Fruit fly (Drosophila melanogaster) whole organism, wandering third instar larva: ENCODE results near the gene Rift.

ENCODE experiments used
- Abd-B ChIP-seq: fragments of >200 bp; optimal IDR thresholded peaks from 2 replicates; lab custom pipeline; 2017; ENCODE audit warnings: missing biosample characterization, missing genetic modification characterization
- CG32264 ChIP-seq: fragments of 200-800 bp; sonication (Bioruptor generic); optimal IDR thresholded peaks from 2 replicates; lab custom pipeline; 2016; ENCODE audit warnings: missing biosample characterization, missing genetic modification characterization
- CG9705 ChIP-seq: fragments of 200-800 bp; sonication (Bioruptor generic); optimal IDR thresholded peaks from 2 replicates; lab custom pipeline; 2018; ENCODE audit warnings: missing biosample characterization, mild to moderate bottlenecking, missing genetic modification characterization
- CrebA ChIP-seq: fragments of 200-800 bp; sonication (Bioruptor generic); optimal IDR thresholded peaks from 2 replicates; lab custom pipeline; 2016; ENCODE audit warnings: missing biosample characterization, mild to moderate bottlenecking, missing genetic modification characterization, borderline replicate concordance
- Dfd ChIP-seq: fragments of >200 bp; optimal IDR thresholded peaks from 2 replicates; lab custom pipeline; 2017; ENCODE audit warnings: missing biosample characterization, missing genetic modification characterization
- Dif ChIP-seq: fragments of 200-275, 200-300 bp; sonication (Bioruptor generic); optimal IDR thresholded peaks from 2 replicates; lab custom pipeline; 2018; ENCODE audit warnings: missing biosample characterization, missing genetic modification characterization; ENCODE audit not compliant: partially characterized antibody
- GATAd ChIP-seq: sonication (Bioruptor generic); optimal IDR thresholded peaks from 2 replicates; lab custom pipeline; 2016; ENCODE audit warnings: missing biosample characterization, missing genetic modification characterization
- HLH106 ChIP-seq: fragments of 200-800 bp; optimal IDR thresholded peaks from 3 replicates; lab custom pipeline; 2019; ENCODE audit warnings: missing biosample characterization, mild to moderate bottlenecking, missing genetic modification characterization, moderate library complexity
- Hnf4 ChIP-seq: fragments of 200-800 bp; sonication (Bioruptor generic); optimal IDR thresholded peaks from 2 replicates; lab custom pipeline; 2016; ENCODE audit warnings: missing biosample characterization, mild to moderate bottlenecking, missing genetic modification characterization
- Hr78 ChIP-seq: fragments of >200 bp; optimal IDR thresholded peaks from 2 replicates; lab custom pipeline; 2017; ENCODE audit warnings: missing biosample characterization, missing genetic modification characterization
- Hr83 ChIP-seq: fragments of 200-300 bp; sonication (Bioruptor generic); optimal IDR thresholded peaks from 2 replicates; lab custom pipeline; 2016; ENCODE audit warnings: missing biosample characterization, mild to moderate bottlenecking, missing genetic modification characterization, moderate library complexity; ENCODE audit not compliant: poor library complexity, severe bottlenecking
- Jra ChIP-seq: sonication (Bioruptor generic); optimal IDR thresholded peaks from 2 replicates; lab custom pipeline; 2016; ENCODE audit warnings: missing biosample characterization, missing genetic modification characterization
- Mio ChIP-seq: sonication (Bioruptor generic); optimal IDR thresholded peaks from 2 replicates; lab custom pipeline; 2016; ENCODE audit warnings: missing biosample characterization, missing genetic modification characterization
- Myc ChIP-seq: fragments of >200 bp; optimal IDR thresholded peaks from 2 replicates; lab custom pipeline; 2017
- N ChIP-seq: fragments of >200 bp; optimal IDR thresholded peaks from 2 replicates; lab custom pipeline; 2018; ENCODE audit warnings: missing biosample characterization, missing external identifiers, missing genetic modification characterization
- OdsH ChIP-seq: fragments of 200-800 bp; sonication (Bioruptor generic); optimal IDR thresholded peaks from 2 replicates; lab custom pipeline; 2016; ENCODE audit warnings: missing biosample characterization, mild to moderate bottlenecking, missing genetic modification characterization
- Rel ChIP-seq, 2 experiments: fragments of 200-800 bp; sonication (Bioruptor generic) in 1 of 2; optimal IDR thresholded peaks; 2 replicates in 1 of 2; 3 replicates in 1 of 2; lab custom pipeline; 2016 to 2019; ENCODE audit warnings: mild to moderate bottlenecking in 2 of 2, missing biosample characterization in 2 of 2, missing genetic modification characterization in 2 of 2, moderate library complexity in 1 of 2
- Sp1 ChIP-seq: fragments of 200-800 bp; sonication (Bioruptor generic); optimal IDR thresholded peaks from 3 replicates; lab custom pipeline; 2019; ENCODE audit warnings: missing biosample characterization, mild to moderate bottlenecking, missing genetic modification characterization, moderate library complexity
- Vsx2 ChIP-seq: fragments of 200-300, 225-300 bp; sonication (Bioruptor generic); optimal IDR thresholded peaks from 2 replicates; lab custom pipeline; 2018; ENCODE audit warnings: missing biosample characterization, missing genetic modification characterization; ENCODE audit not compliant: partially characterized antibody
- br ChIP-seq: fragments of 200-800 bp; sonication (Bioruptor generic); optimal IDR thresholded peaks from 2 replicates; lab custom pipeline; 2016; ENCODE audit warnings: missing biosample characterization, missing genetic modification characterization
- brk ChIP-seq: fragments of 200-800 bp; sonication (Bioruptor generic); optimal IDR thresholded peaks from 2 replicates; lab custom pipeline; 2016; ENCODE audit warnings: missing biosample characterization, mild to moderate bottlenecking, missing genetic modification characterization
- dl ChIP-seq, 2 experiments: fragments of 175-275, 200-275 bp in 1 of 2; fragments of 200-275 bp in 1 of 2; sonication (Bioruptor generic); optimal IDR thresholded peaks; lab custom pipeline; 2018; ENCODE audit warnings: mild to moderate bottlenecking in 2 of 2, missing biosample characterization in 2 of 2, missing genetic modification characterization in 2 of 2, moderate library complexity in 2 of 2; ENCODE audit not compliant: partially characterized antibody in 2 of 2, insufficient read depth in 1 of 2
- dmrt93B ChIP-seq: fragments of 200-800 bp; sonication (Bioruptor generic); optimal IDR thresholded peaks from 2 replicates; lab custom pipeline; 2018; ENCODE audit warnings: missing biosample characterization, mild to moderate bottlenecking, missing genetic modification characterization
- dsf ChIP-seq: sonication (Bioruptor generic); optimal IDR thresholded peaks from 2 replicates; lab custom pipeline; 2016; ENCODE audit warnings: missing biosample characterization, missing genetic modification characterization, borderline replicate concordance
- ey ChIP-seq: fragments of 200-800 bp; sonication (Bioruptor generic); optimal IDR thresholded peaks from 2 replicates; lab custom pipeline; 2016; ENCODE audit warnings: missing biosample characterization, missing genetic modification characterization
- foxo ChIP-seq, 2 experiments: fragments of 200-800 bp; sonication (Bioruptor generic); optimal IDR thresholded peaks; 2 replicates in 1 of 2; 3 replicates in 1 of 2; lab custom pipeline; 2016 to 2017; ENCODE audit warnings: missing biosample characterization in 2 of 2, missing genetic modification characterization in 2 of 2
- fru ChIP-seq: fragments of 200-800 bp; sonication (Bioruptor generic); optimal IDR thresholded peaks from 3 replicates; lab custom pipeline; 2016; ENCODE audit warnings: missing biosample characterization, mild to moderate bottlenecking, missing genetic modification characterization
- h ChIP-seq: fragments of 200-800 bp; sonication (Bioruptor generic); optimal IDR thresholded peaks from 3 replicates; lab custom pipeline; 2016; ENCODE audit warnings: missing biosample characterization, mild to moderate bottlenecking, missing genetic modification characterization
- jim ChIP-seq: fragments of 175-275, 200-325 bp; sonication (Bioruptor generic); optimal IDR thresholded peaks from 2 replicates; lab custom pipeline; 2016; ENCODE audit warnings: missing biosample characterization, mild to moderate bottlenecking, missing genetic modification characterization
- lola ChIP-seq: fragments of >200 bp; optimal IDR thresholded peaks from 2 replicates; lab custom pipeline; 2017; ENCODE audit warnings: missing biosample characterization, missing genetic modification characterization
- pan ChIP-seq: fragments of >200 bp; optimal IDR thresholded peaks from 2 replicates; lab custom pipeline; 2017
- psq ChIP-seq: fragments of 200-800 bp; sonication (Bioruptor generic); optimal IDR thresholded peaks from 3 replicates; lab custom pipeline; 2017; ENCODE audit warnings: missing biosample characterization, mild to moderate bottlenecking, missing genetic modification characterization, moderate library complexity
- rgr ChIP-seq: fragments of 200-800 bp; sonication (Bioruptor generic); optimal IDR thresholded peaks from 3 replicates; lab custom pipeline; 2016; ENCODE audit warnings: missing biosample characterization, mild to moderate bottlenecking, missing genetic modification characterization
- sage ChIP-seq: fragments of 200-800 bp; sonication (Bioruptor generic); optimal IDR thresholded peaks from 2 replicates; lab custom pipeline; 2016; ENCODE audit warnings: missing biosample characterization, mild to moderate bottlenecking, missing genetic modification characterization
- sv ChIP-seq: fragments of 200-800 bp; sonication (Bioruptor generic); optimal IDR thresholded peaks from 3 replicates; lab custom pipeline; 2016; ENCODE audit warnings: missing biosample characterization, missing genetic modification characterization
- tai ChIP-seq: sonication (Bioruptor generic); optimal IDR thresholded peaks from 2 replicates; lab custom pipeline; 2016; ENCODE audit warnings: missing biosample characterization, missing genetic modification characterization
- usp ChIP-seq: fragments of >200 bp; optimal IDR thresholded peaks from 2 replicates; lab custom pipeline; 2017; ENCODE audit warnings: missing biosample characterization, missing genetic modification characterization
- woc ChIP-seq: sonication (Bioruptor generic); optimal IDR thresholded peaks from 2 replicates; lab custom pipeline; 2016; ENCODE audit warnings: missing biosample characterization, mild to moderate bottlenecking, missing genetic modification characterization

The Rift gene

DNA sequence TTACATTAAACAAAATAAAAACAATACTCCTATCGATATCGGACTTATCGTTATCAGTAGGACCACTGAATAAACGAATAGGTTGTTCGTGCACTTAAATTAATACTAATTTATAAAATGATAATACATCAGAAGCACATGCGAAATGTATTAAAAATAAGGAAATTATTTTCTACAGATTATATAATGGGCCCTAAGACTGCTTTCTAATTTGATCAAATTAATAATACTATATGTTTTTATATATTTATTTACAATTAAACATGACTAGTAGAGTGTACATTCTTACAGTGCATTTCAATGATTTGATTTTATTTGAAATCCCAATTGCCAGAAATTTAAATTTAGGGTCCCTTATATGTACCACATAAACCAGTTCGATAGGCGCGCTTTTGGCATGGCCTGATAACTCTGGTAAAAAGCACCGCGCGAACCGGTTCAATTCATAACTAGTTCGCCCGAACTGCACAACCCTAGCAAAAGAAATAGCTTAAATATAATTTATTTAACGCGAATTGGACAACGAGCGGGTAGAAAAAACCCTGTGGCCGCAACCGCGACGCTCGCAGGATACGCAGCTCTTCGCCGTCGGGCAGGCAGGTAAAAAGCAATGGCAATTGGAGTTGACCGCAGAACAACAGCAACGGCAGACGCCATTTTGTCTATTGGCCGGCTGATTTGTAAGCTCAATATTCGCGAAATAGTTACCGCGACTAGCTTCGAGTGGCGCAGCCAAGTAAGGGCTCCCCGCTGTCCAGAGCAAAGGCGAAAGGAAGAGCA lies 33.2 kb downstream of the Rift start, which contains the start of the genes CG2126 and faf (continued):
- TF ChIP-seq Hnf4 (GFP tag; lab: Kevin White, UChicago) (no peak), Hr78 (GFP tag; lab: Kevin White, UChicago) (no peak), brk (no peak)

DNA sequence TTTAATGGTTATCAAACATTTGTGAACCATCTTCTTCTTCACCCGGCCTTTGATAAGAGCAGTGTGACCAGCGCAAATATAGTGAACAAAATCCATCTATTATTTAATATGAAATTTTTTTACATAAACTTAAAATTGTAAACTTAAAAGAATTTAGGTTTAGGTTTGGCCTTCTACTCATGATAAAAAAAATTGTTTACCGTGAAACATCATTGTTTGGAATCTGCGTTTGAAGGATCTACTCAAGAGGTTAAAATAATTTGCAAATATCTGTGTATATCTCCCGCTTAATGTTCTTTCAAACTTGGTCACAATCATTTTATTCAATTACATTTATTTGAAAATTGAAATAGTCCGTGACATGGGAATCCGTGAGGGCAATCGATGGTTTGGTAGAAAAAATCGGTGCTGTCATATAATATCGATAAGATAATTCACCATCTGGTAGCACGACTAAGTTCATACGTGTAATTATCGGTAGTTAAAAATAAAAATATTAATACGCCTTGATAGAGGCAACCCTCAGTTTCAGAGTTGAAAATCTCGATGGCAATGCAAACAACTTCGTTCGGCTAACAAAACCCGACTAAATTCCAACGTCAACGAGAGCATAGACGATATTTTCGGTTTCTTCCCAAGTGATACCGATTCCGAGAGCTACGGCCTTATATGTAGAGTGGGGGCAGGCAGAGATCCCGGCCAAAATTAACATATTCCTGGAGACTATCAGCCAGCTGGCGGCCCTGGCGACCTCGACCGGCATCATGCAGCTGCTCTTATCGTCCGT lies 38.0 kb downstream of the Rift start, which contains the start of the genes betaGlu and sip3:
TSS of gene betaGlu (minus strand) at position 59 of the 787 bp plus-strand sequence.
TSS of gene sip3 (plus strand) at position 430 of the 787 bp plus-strand sequence.
- TF ChIP-seq brk, result no peak
- no peak for TF ChIP-seq OdsH (GFP tag; lab: Kevin White, UChicago)
- TF ChIP-seq Hr78 (GFP tag; lab: Kevin White, UChicago), result no peak
- no peak for TF ChIP-seq br (GFP tag; lab: Kevin White, UChicago)
- no peak for TF ChIP-seq dmrt93B
- no peak for TF ChIP-seq Mio
- TF ChIP-seq Hnf4 (GFP tag; lab: Kevin White, UChicago), result no peak
- TF ChIP-seq tai (GFP tag; lab: Kevin White, UChicago), result no peak
- TF ChIP-seq Dif (GFP tag; lab: Kevin White, UChicago), result no peak
- TF ChIP-seq lola (GFP tag; lab: Kevin White, UChicago), result no peak
- no peak for TF ChIP-seq Jra (GFP tag; lab: Kevin White, UChicago)
- TF ChIP-seq Hr83 (GFP tag; lab: Kevin White, UChicago), result no peak
- peak; percentile 59 for TF ChIP-seq sage
- no peak for TF ChIP-seq jim (GFP tag; lab: Kevin White, UChicago)
- no peak for TF ChIP-seq pan (lab: Kevin White, UChicago)
- TF ChIP-seq Dfd (GFP tag; lab: Kevin White, UChicago), result no peak
- TF ChIP-seq Sp1, result peak; percentile 26
- no peak for TF ChIP-seq usp
- no peak for TF ChIP-seq CG32264
- TF ChIP-seq N (GFP tag; lab: Kevin White, UChicago), result no peak
- no peak for TF ChIP-seq CrebA
- TF ChIP-seq psq, result no peak
- no peak for TF ChIP-seq Rel (GFP tag; optimal IDR thresholded peaks at IDR 0.05; lab: Kevin White, UChicago)
- TF ChIP-seq Rel (tag; optimal IDR thresholded peaks at IDR 0.05; lab: Kevin White, UChicago), result no peak
- TF ChIP-seq Myc (lab: Kevin White, UChicago), result no peak
- no peak for TF ChIP-seq fru
- TF ChIP-seq woc, result no peak
- no peak for TF ChIP-seq dl (GFP tag; optimal IDR thresholded peaks at IDR 0.05; lab: Kevin White, UChicago; ENCODE audit: insufficient read depth in 1 of 2, partially characterized antibody in 2 of 2)
- peak; percentile 16 for TF ChIP-seq sv (GFP tag; lab: Kevin White, UChicago)
- peak; percentile 12 for TF ChIP-seq HLH106
- TF ChIP-seq Vsx2 (GFP tag; lab: Kevin White, UChicago), result no peak
- no peak for TF ChIP-seq dsf
- TF ChIP-seq h (GFP tag; lab: Kevin White, UChicago), result peak; percentile 32
- TF ChIP-seq foxo (GFP tag; optimal IDR thresholded peaks at IDR 0.05; lab: Kevin White, UChicago), result peak in 1 of 2 experiments; percentile 5
- TF ChIP-seq GATAd (GFP tag; lab: Kevin White, UChicago), result no peak
- TF ChIP-seq Abd-B (GFP tag; lab: Kevin White, UChicago), result no peak
- no peak for TF ChIP-seq ey (GFP tag; lab: Kevin White, UChicago)
- peak; percentile 19 for TF ChIP-seq rgr (GFP tag; lab: Kevin White, UChicago)
- TF ChIP-seq CG9705, result no peak
- TF ChIP-seq, all 38 proteins: peak for 7
